Worm (Caenorhabditis elegans) whole organism, midembryonic: ENCODE measurements around the gene K12G11.6.

Source experiments
- T22C8.4 ChIP-seq: fragments of 200-800 bp; sonication (Bioruptor generic); IDR thresholded peaks from 2 replicates; pipeline ENCODE4 v1.3.6; 2022; ENCODE audit warnings: missing genetic modification characterization, missing compliant biosample characterization
- cog-1 ChIP-seq: sonication (generic microtip); optimal IDR thresholded peaks from 2 replicates; lab custom pipeline; 2016; ENCODE audit warnings: missing genetic modification characterization, missing compliant biosample characterization
- flt-1 ChIP-seq: fragments of 200-800 bp; sonication (Bioruptor generic); IDR thresholded peaks from 2 replicates; pipeline ENCODE4 v1.3.6; 2022; ENCODE audit warnings: missing genetic modification characterization, missing compliant biosample characterization
- klf-2 ChIP-seq: fragments of 200-800 bp; sonication (Bioruptor generic); conservative IDR thresholded peaks from 2 replicates; pipeline ENCODE4 v1.3.6; 2022; ENCODE audit warnings: missing genetic modification reagents, missing genetic modification characterization, missing compliant biosample characterization
- med-1 ChIP-seq: sonication (generic microtip); optimal IDR thresholded peaks from 2 replicates; lab custom pipeline; 2017; ENCODE audit warnings: missing genetic modification characterization, mild to moderate bottlenecking, missing compliant biosample characterization, antibody characterized with exemption, missing genetic modification reagents; ENCODE audit not compliant: insufficient read depth
- ref-1 ChIP-seq: fragments of 200-800 bp; sonication (Bioruptor generic); conservative IDR thresholded peaks from 2 replicates; pipeline ENCODE4 v1.3.6; 2022; ENCODE audit warnings: missing genetic modification reagents, missing genetic modification characterization, missing compliant biosample characterization
- tab-1 ChIP-seq: fragments of 200-800 bp; sonication (Bioruptor generic); IDR thresholded peaks from 2 replicates; pipeline ENCODE4 v1.3.6; 2022; ENCODE audit warnings: missing genetic modification characterization, missing compliant biosample characterization
- ztf-23 ChIP-seq: fragments of 200-800 bp; sonication (Bioruptor generic); IDR thresholded peaks from 2 replicates; pipeline ENCODE4 v1.3.6; 2022; ENCODE audit warnings: missing genetic modification reagents, missing genetic modification characterization, missing compliant biosample characterization
- ztf-29 ChIP-seq: fragments of 200-800 bp; sonication (Bioruptor generic); IDR thresholded peaks from 2 replicates; pipeline ENCODE4 v1.3.6; 2022; ENCODE audit warnings: missing genetic modification reagents, missing genetic modification characterization, missing compliant biosample characterization

Gene K12G11.6

DNA sequence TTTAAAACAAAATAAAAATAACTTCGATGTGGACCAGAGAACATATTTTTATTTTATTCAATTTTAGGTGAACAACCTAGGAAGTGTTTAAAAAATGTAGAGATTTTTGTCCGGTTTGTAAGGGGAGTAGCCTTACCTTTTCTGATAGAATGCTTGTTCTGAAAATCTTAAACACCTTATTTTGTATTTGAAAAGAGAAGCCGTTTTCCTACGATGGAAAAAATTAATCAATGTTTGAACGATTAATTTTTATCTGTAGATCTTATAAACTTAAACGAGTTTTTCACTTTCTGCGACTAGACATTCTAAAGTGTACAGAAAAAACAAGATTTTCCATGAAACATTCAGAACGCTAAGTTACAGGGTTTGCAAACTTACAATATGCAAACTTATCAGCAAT, 48.2 kb downstream of the K12G11.6 start, which contains the start of gene F58H1.6:
Gene F58H1.6 (plus strand): TSS at position 301 of the 400 bp plus-strand sequence.
- TF ChIP-seq T22C8.4 (no peak), ref-1 (GFP tag; lab: Robert Waterston, UW) (no peak), ztf-23 (GFP tag; lab: Robert Waterston, UW) (no peak), med-1 (GFP tag; lab: Kevin White, UChicago) (no peak), ztf-29 (GFP tag; lab: Robert Waterston, UW) (no peak), klf-2 (GFP tag; lab: Robert Waterston, UW) (no peak), flt-1 (GFP tag; lab: Robert Waterston, UW) (no peak), cog-1 (no peak), tab-1 (GFP tag; lab: Robert Waterston, UW) (no peak)

- TF ChIP-seq ztf-29 (GFP tag; lab: Robert Waterston, UW) = no peak
- no peak for TF ChIP-seq T22C8.4
- no peak for TF ChIP-seq ztf-23 (GFP tag; lab: Robert Waterston, UW)
- TF ChIP-seq klf-2 (GFP tag; lab: Robert Waterston, UW) = no peak
- TF ChIP-seq ref-1 (GFP tag; lab: Robert Waterston, UW) = no peak
- TF ChIP-seq tab-1 (GFP tag; lab: Robert Waterston, UW) = no peak
- no peak for TF ChIP-seq med-1 (GFP tag; lab: Kevin White, UChicago)
- TF ChIP-seq cog-1 = no peak
- TF ChIP-seq flt-1 (GFP tag; lab: Robert Waterston, UW) = no peak
These were observed 49.6 kb downstream of the K12G11.6 start for ce11 chrV:11943737-11944136.

DNA sequence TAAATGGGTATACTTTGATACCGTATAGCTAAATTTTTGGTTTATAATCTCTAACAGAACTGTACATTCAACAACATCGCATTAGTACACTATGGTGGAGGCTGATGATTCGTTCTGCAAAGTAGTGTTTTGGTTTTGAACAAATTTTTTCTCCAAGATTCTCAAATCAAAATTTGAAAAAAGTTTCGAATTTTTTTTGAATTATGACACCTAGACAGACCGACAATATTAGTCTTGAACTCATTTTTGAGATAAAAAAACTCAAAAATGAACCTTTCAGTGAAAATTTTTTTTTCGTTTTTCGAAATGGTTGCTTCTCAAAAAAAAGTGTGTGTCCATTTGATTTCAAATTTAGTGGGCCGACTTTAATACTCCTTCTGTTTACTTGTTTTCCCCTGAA, 51.3 kb downstream of the K12G11.6 start:
- TF ChIP-seq tab-1 (GFP tag; lab: Robert Waterston, UW) (no peak), ztf-23 (GFP tag; lab: Robert Waterston, UW) (no peak), cog-1 (no peak), klf-2 (GFP tag; lab: Robert Waterston, UW) (no peak), ref-1 (GFP tag; lab: Robert Waterston, UW) (no peak), med-1 (GFP tag; lab: Kevin White, UChicago) (no peak), ztf-29 (GFP tag; lab: Robert Waterston, UW) (no peak), flt-1 (GFP tag; lab: Robert Waterston, UW) (no peak), T22C8.4 (no peak)
